Worm (Caenorhabditis elegans) whole organism, L2 larva: Measurements from ENCODE around the gene snt-6.

Source experiments
- F13H6.1 ChIP-seq: sonication (generic microtip); optimal IDR thresholded peaks from 2 replicates; lab custom pipeline; 2016; ENCODE audit warnings: missing genetic modification characterization, missing compliant biosample characterization
- crh-2 ChIP-seq: sonication (generic microtip); optimal IDR thresholded peaks from 2 replicates; lab custom pipeline; 2017; ENCODE audit warnings: missing biosample characterization, missing genetic modification characterization
- lsy-2 ChIP-seq, 2 experiments: fragments of 150-350 bp in 1 of 2; sonication (generic microtip) in 1 of 2; optimal IDR thresholded peaks; 2 replicates each; lab custom pipeline; 2014 to 2017; ENCODE audit warnings: missing biosample characterization in 2 of 2, missing genetic modification characterization in 2 of 2
- mab-5 ChIP-seq: fragments of 150-350 bp; optimal IDR thresholded peaks from 2 replicates; lab custom pipeline; 2014; ENCODE audit warnings: missing biosample characterization, missing genetic modification characterization
- nhr-10 ChIP-seq: sonication (generic microtip); optimal IDR thresholded peaks from 2 replicates; lab custom pipeline; 2017; ENCODE audit warnings: missing biosample characterization, missing genetic modification characterization
- nhr-11 ChIP-seq: fragments of 150-350 bp; optimal IDR thresholded peaks from 2 replicates; lab custom pipeline; 2014; ENCODE audit warnings: missing biosample characterization, missing genetic modification characterization
- nhr-129 ChIP-seq: fragments of 150-350 bp; optimal IDR thresholded peaks from 2 replicates; lab custom pipeline; 2014; ENCODE audit warnings: missing biosample characterization, missing genetic modification characterization
- nhr-77 ChIP-seq: fragments of 150-350 bp; optimal IDR thresholded peaks from 2 replicates; lab custom pipeline; 2014; ENCODE audit warnings: missing biosample characterization, missing genetic modification characterization

The snt-6 gene

ce11 chrII:701371-702139 is 48.5 kb downstream of the snt-6 start, which contains the start of gene thoc-1:
thoc-1 (plus strand) TSS chrII:702107.
- TF ChIP-seq lsy-2 (tag; optimal IDR thresholded peaks at IDR 0.05; lab: Kevin White, UChicago) (peak in 1 of 2 experiments; percentile 16), nhr-11 (tag; lab: Kevin White, UChicago) (no peak)

- TF ChIP-seq F13H6.1 (tag; lab: Kevin White, UChicago) (no peak), nhr-77 (tag; lab: Kevin White, UChicago) (no peak), mab-5 (tag; lab: Kevin White, UChicago) (no peak), lsy-2 (tag; optimal IDR thresholded peaks at IDR 0.05; lab: Kevin White, UChicago) (no peak), nhr-129 (no peak), crh-2 (tag; lab: Kevin White, UChicago) (no peak), nhr-10 (tag; lab: Kevin White, UChicago) (no peak)
These were observed 49.0 kb downstream of the snt-6 start, which contains the start of gene T02H6.11 for ce11 chrII:701025-701370. T02H6.11 (minus strand) TSS chrII:701125.
